Worm (Caenorhabditis elegans): Measurements from ENCODE around the gene gur-3.

gur-3 gene

ce11 chrX:10396509-10397292, 9.4 kb downstream of the gur-3 start, which contains the start of gene pkn-1:
Gene pkn-1 (plus strand): TSS chrX:10397242.
- TF ChIP-seq eor-1 (tag; optimal IDR thresholded peaks at IDR 0.05) (no peak), nhr-11 (tag; optimal IDR thresholded peaks at IDR 0.05) (no peak), lin-15B (tag; optimal IDR thresholded peaks at IDR 0.05) (no peak), lsy-12 (tag; optimal IDR thresholded peaks at IDR 0.05) (peak; percentile 4), egl-27 (tag; optimal IDR thresholded peaks at IDR 0.05) (no peak), nhr-23 (tag; optimal IDR thresholded peaks at IDR 0.05) (no peak), pha-4 (tag; optimal IDR thresholded peaks at IDR 0.05) (peak; percentile 75), nhr-237 (tag; optimal IDR thresholded peaks at IDR 0.05) (no peak), fkh-10 (GFP tag; optimal IDR thresholded peaks at IDR 0.05) (no peak), tbx-2 (tag; optimal IDR thresholded peaks at IDR 0.05) (no peak), skn-1 (tag; optimal IDR thresholded peaks at IDR 0.05) (no peak), fos-1 (tag; optimal IDR thresholded peaks at IDR 0.05) (no peak), elt-2 (tag; optimal IDR thresholded peaks at IDR 0.05) (peak; percentile 19), unc-39 (tag; optimal IDR thresholded peaks at IDR 0.05) (no peak), hmg-11 (tag; optimal IDR thresholded peaks at IDR 0.05) (no peak), unc-62 (GFP tag; optimal IDR thresholded peaks at IDR 0.05) (peak; percentile 45), snpc-4 (tag; optimal IDR thresholded peaks at IDR 0.05) (no peak), pqm-1 (tag; optimal IDR thresholded peaks at IDR 0.05) (no peak), aly-2 (tag; optimal IDR thresholded peaks at IDR 0.05) (no peak), ceh-28 (tag; optimal IDR thresholded peaks at IDR 0.05) (no peak), ztf-4 (tag; optimal IDR thresholded peaks at IDR 0.05) (no peak), mml-1 (tag; optimal IDR thresholded peaks at IDR 0.05) (no peak), ZK546.5 (tag; optimal IDR thresholded peaks at IDR 0.05) (no peak), lin-39 (tag; optimal IDR thresholded peaks at IDR 0.05) (peak; percentile 21), nhr-67 (tag; optimal IDR thresholded peaks at IDR 0.05) (no peak), elt-3 (tag; optimal IDR thresholded peaks at IDR 0.05) (no peak), nhr-76 (tag; optimal IDR thresholded peaks at IDR 0.05) (no peak), ztf-11 (tag; optimal IDR thresholded peaks at IDR 0.05) (no peak), egl-5 (tag; optimal IDR thresholded peaks at IDR 0.05) (no peak), daf-12 (tag; optimal IDR thresholded peaks at IDR 0.05) (no peak), nhr-25 (tag; optimal IDR thresholded peaks at IDR 0.05) (no peak), ceh-9 (tag; optimal IDR thresholded peaks at IDR 0.05) (no peak), zag-1 (tag; optimal IDR thresholded peaks at IDR 0.05) (no peak), ceh-82 (tag; optimal IDR thresholded peaks at IDR 0.05) (no peak), R02D3.7 (tag; optimal IDR thresholded peaks at IDR 0.05) (no peak)

ce11 chrX:10395668-10396067, 10.4 kb downstream of the gur-3 start:
- peak; percentile 30 for TF ChIP-seq nhr-23 (tag; optimal IDR thresholded peaks at IDR 0.05)
- no peak for TF ChIP-seq nhr-28 (tag; optimal IDR thresholded peaks at IDR 0.05)
- no peak for TF ChIP-seq nhr-76 (tag; optimal IDR thresholded peaks at IDR 0.05)
- TF ChIP-seq lsy-12 (tag; optimal IDR thresholded peaks at IDR 0.05), result peak; percentile 67
- no peak for TF ChIP-seq nhr-77 (tag; optimal IDR thresholded peaks at IDR 0.05)
- TF ChIP-seq unc-39 (tag; optimal IDR thresholded peaks at IDR 0.05), result no peak
- TF ChIP-seq elt-2 (tag; optimal IDR thresholded peaks at IDR 0.05), result peak; percentile 9
- TF ChIP-seq jun-1 (tag; optimal IDR thresholded peaks at IDR 0.05), result peak; percentile 41
- peak; percentile 5 for TF ChIP-seq pha-4 (tag; optimal IDR thresholded peaks at IDR 0.05)

- TF ChIP-seq skn-1 (tag; optimal IDR thresholded peaks at IDR 0.05) (no peak), elt-2 (tag; optimal IDR thresholded peaks at IDR 0.05) (peak; percentile 70)
Observed at ce11 chrX:10395177-10395576, 10.9 kb downstream of the gur-3 start.

- no peak for TF ChIP-seq tbx-2 (tag; optimal IDR thresholded peaks at IDR 0.05)
- TF ChIP-seq ceh-28 (tag; optimal IDR thresholded peaks at IDR 0.05), result no peak
- no peak for TF ChIP-seq ztf-4 (tag; optimal IDR thresholded peaks at IDR 0.05)
- TF ChIP-seq nfya-1 (tag; optimal IDR thresholded peaks at IDR 0.05; ENCODE audit: insufficient read depth), result peak; percentile 39
- no peak for TF ChIP-seq pha-4 (tag; optimal IDR thresholded peaks at IDR 0.05)
- TF ChIP-seq elt-2 (tag; optimal IDR thresholded peaks at IDR 0.05), result peak; percentile 34
- TF ChIP-seq R02D3.7 (tag; optimal IDR thresholded peaks at IDR 0.05), result no peak
- no peak for TF ChIP-seq sea-2 (GFP tag; optimal IDR thresholded peaks at IDR 0.05)
- no peak for TF ChIP-seq lin-39 (tag; optimal IDR thresholded peaks at IDR 0.05)
- TF ChIP-seq daf-12 (tag; optimal IDR thresholded peaks at IDR 0.05), result no peak
- no peak for TF ChIP-seq ztf-11 (tag; optimal IDR thresholded peaks at IDR 0.05)
- TF ChIP-seq snpc-4 (tag; optimal IDR thresholded peaks at IDR 0.05), result no peak
- TF ChIP-seq elt-3 (tag; optimal IDR thresholded peaks at IDR 0.05), result no peak
- no peak for TF ChIP-seq nhr-25 (tag; optimal IDR thresholded peaks at IDR 0.05)
- TF ChIP-seq ceh-82 (tag; optimal IDR thresholded peaks at IDR 0.05), result no peak
- no peak for TF ChIP-seq eor-1 (tag; optimal IDR thresholded peaks at IDR 0.05)
Observed at ce11 chrX:10394238-10394637, 11.9 kb downstream of the gur-3 start.

Measured in whole organism, L3 larva.